Worm (Caenorhabditis elegans) whole organism, L2 larva: ENCODE measurements around the gene T04F3.1.

Source experiments
- R02D3.7 ChIP-seq: fragments of 150-350 bp; optimal IDR thresholded peaks from 2 replicates; lab custom pipeline; 2014; ENCODE audit warnings: missing biosample characterization, missing genetic modification characterization
- ZK546.5 ChIP-seq: sonication (generic microtip); optimal IDR thresholded peaks from 2 replicates; lab custom pipeline; 2017; ENCODE audit warnings: missing biosample characterization, missing genetic modification characterization
- blmp-1 ChIP-seq: sonication (generic microtip); optimal IDR thresholded peaks from 2 replicates; lab custom pipeline; 2017; ENCODE audit warnings: missing genetic modification characterization, mild to moderate bottlenecking, missing compliant biosample characterization, antibody characterized with exemption, moderate library complexity; ENCODE audit not compliant: insufficient read depth
- dmd-4 ChIP-seq: sonication (generic microtip); optimal IDR thresholded peaks from 2 replicates; lab custom pipeline; 2017; ENCODE audit warnings: missing biosample characterization, missing genetic modification characterization
- elt-1 ChIP-seq: fragments of 150-350 bp; optimal IDR thresholded peaks from 2 replicates; lab custom pipeline; 2014; ENCODE audit warnings: missing biosample characterization, missing genetic modification characterization
- fos-1 ChIP-seq: fragments of 150-350 bp; optimal IDR thresholded peaks from 2 replicates; lab custom pipeline; 2014; ENCODE audit warnings: missing biosample characterization, missing genetic modification characterization
- lin-11 ChIP-seq: fragments of 150-350 bp; sonication (generic microtip); optimal IDR thresholded peaks from 2 replicates; lab custom pipeline; 2014; ENCODE audit warnings: missing biosample characterization, missing genetic modification characterization, inconsistent platforms, mixed read lengths
- lin-39 ChIP-seq: fragments of 150-350 bp; optimal IDR thresholded peaks from 2 replicates; lab custom pipeline; 2014; ENCODE audit warnings: missing biosample characterization, missing genetic modification reagents, missing genetic modification characterization
- lsy-2 ChIP-seq, 2 experiments: fragments of 150-350 bp in 1 of 2; sonication (generic microtip) in 1 of 2; optimal IDR thresholded peaks; 2 replicates each; lab custom pipeline; 2014 to 2017; ENCODE audit warnings: missing biosample characterization in 2 of 2, missing genetic modification characterization in 2 of 2
- nhr-12 ChIP-seq: fragments of 150-350 bp; optimal IDR thresholded peaks from 2 replicates; lab custom pipeline; 2014; ENCODE audit warnings: missing biosample characterization, missing genetic modification characterization
- nhr-23 ChIP-seq: fragments of 150-350 bp; optimal IDR thresholded peaks from 2 replicates; lab custom pipeline; 2014; ENCODE audit warnings: missing biosample characterization, missing genetic modification reagents, missing genetic modification characterization
- sem-4 ChIP-seq: fragments of 150-350 bp; optimal IDR thresholded peaks from 2 replicates; lab custom pipeline; 2014; ENCODE audit warnings: missing biosample characterization, missing genetic modification reagents, missing genetic modification characterization
- snpc-4 ChIP-seq: fragments of 150-350 bp; optimal IDR thresholded peaks from 2 replicates; lab custom pipeline; 2014; ENCODE audit warnings: missing biosample characterization, missing genetic modification characterization

DNA sequence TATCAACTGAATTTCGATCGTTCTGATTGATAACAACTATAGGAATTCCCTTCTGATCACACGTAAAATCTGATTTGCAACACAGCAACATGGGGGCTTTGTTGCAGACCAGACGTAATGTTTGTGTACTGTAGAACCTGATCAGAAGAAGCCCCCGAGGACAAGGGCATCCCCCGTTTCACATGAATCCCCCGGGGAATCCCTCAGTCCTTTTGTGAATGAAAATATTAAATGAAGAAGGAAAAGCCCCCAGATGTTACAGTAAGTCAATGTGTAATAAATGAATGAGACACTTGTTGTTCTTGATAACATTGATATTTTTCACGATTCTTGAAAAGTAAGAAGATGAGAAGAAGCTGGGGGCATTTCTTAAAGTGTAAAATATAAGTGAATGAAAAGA, 54.3 kb downstream of the T04F3.1 start:
- TF ChIP-seq nhr-23 (tag; lab: Kevin White, UChicago) (no peak), ZK546.5 (tag; lab: Kevin White, UChicago) (no peak), fos-1 (tag; lab: Kevin White, UChicago) (no peak), snpc-4 (tag; lab: Kevin White, UChicago) (no peak), lin-39 (tag; lab: Kevin White, UChicago) (no peak), lin-11 (no peak), sem-4 (tag; lab: Kevin White, UChicago) (no peak), nhr-12 (tag; lab: Kevin White, UChicago) (no peak), lsy-2 (tag; optimal IDR thresholded peaks at IDR 0.05; lab: Kevin White, UChicago) (no peak), dmd-4 (tag; lab: Kevin White, UChicago) (no peak), elt-1 (tag; lab: Kevin White, UChicago) (no peak), R02D3.7 (no peak), blmp-1 (peak; percentile 38)
